Fruit fly (Drosophila melanogaster): ENCODE results near the gene CG46281.

CG46281 gene

DNA sequence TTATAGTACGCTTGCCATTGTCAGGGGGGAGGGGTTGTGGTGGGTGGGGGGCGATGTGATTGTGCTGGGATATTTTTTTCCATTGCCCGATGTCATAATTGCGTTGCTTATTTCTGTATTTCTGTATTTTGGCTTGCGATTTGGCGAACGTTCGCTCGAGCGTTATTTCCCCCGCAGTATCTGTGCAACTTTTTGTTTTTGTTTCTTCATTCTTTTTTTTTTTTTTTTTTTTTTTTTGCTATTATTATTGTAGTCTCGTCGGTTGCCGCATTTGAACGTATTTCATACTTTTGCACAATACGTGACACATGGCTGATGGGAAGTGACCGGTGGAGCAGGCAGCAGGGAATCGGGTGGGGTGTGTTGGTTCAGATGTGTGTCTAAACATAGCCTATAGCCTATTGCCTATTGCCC is 12.5 kb downstream of the CG46281 start (continued):
- TF ChIP-seq cwo (GFP tag; optimal IDR thresholded peaks at IDR 0.05) = peak; percentile 9
- TF ChIP-seq rib (GFP tag; IDR thresholded peaks at IDR 0.05) = peak; percentile 67; the same call in 1 of the 2 replicates
- TF ChIP-seq C15 (GFP tag; IDR thresholded peaks at IDR 0.05) = 0 out of 3 replicates have a peak, but pooled peaks have one; percentile 13
- no peak for TF ChIP-seq CG10654 (GFP tag; optimal IDR thresholded peaks at IDR 0.05)
- TF ChIP-seq CG17328 (GFP tag; IDR thresholded peaks at IDR 0.05) = no peak
- no peak for TF ChIP-seq Dref (GFP tag; IDR thresholded peaks at IDR 0.05)
- TF ChIP-seq CG17612 (GFP tag; IDR thresholded peaks at IDR 0.05) = no peak
- no peak for TF ChIP-seq CG11456 (GFP tag; IDR thresholded peaks at IDR 0.05)
- TF ChIP-seq CG9932 (GFP tag; IDR thresholded peaks at IDR 0.05) = peak; percentile 47
- no peak for TF ChIP-seq ssp (GFP tag; IDR thresholded peaks at IDR 0.05)
- TF ChIP-seq CG2120 (GFP tag; optimal IDR thresholded peaks at IDR 0.05) = no peak
- TF ChIP-seq CG13424 (tag; optimal IDR thresholded peaks at IDR 0.05) = no peak
- TF ChIP-seq CG10543 (GFP tag; optimal IDR thresholded peaks at IDR 0.05) = peak; percentile 62

DNA sequence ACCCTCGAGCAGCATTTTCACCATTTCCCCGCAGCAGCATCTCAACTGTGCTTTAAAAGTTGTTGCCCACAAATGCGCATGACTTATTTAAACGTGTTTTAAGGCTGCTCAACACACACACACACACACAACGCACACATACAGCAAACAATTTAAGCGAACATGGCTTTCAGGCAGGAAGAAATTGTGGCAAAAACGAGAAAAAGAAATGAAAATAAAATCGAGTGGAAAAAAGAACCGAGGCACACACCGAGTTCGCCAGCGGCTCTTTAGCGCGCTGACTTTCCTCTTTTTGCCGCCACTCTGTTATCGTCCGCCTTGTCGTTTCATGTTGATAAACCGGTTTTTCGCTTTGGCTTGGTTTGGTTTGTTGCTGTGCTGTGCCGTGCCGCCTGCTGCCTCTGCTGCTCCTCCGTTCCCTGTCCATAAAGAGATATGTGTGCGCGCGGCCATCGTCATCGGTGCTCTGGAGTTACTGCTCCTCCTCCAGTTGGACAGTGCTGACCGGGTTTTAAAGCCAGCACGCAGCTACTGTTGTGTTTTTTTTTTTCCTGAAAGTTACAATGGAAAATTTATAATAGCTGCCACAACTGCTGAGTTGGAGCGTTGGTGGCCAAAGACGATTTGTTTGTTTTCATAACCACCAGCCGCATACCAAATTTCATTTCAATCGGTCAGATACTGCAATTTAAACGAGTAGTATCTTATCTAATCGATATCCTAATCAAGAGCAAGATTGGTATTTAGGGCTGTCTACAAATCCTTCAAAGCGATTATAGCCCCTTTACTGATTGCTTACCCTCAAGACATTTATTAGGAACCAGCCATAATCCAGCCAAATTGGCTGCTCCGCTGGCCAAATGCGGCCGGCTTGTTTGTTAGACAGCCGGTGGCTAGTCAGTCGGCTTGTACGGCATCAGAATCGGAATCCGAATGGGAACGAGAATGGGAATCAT is 14.0 kb downstream of the CG46281 start:
- TF ChIP-seq ken (GFP tag; IDR thresholded peaks at IDR 0.05) (no peak), CG15479 (GFP tag; optimal IDR thresholded peaks at IDR 0.05) (no peak), Hmx (GFP tag; optimal IDR thresholded peaks at IDR 0.05) (no peak), Dll (GFP tag; IDR thresholded peaks at IDR 0.05; ENCODE audit: partially characterized antibody) (no peak), CG14441 (GFP tag; IDR thresholded peaks at IDR 0.05) (no peak), slou (GFP tag; optimal IDR thresholded peaks at IDR 0.05) (no peak), Six4 (GFP tag; optimal IDR thresholded peaks at IDR 0.05) (no peak), Adf1 (GFP tag; IDR thresholded peaks at IDR 0.05) (peak; percentile 53), Sry-β (GFP tag; optimal IDR thresholded peaks at IDR 0.05) (peak; percentile 91), Elba2 (GFP tag; optimal IDR thresholded peaks at IDR 0.05) (no peak), CTCF (GFP tag; optimal IDR thresholded peaks at IDR 0.05) (no peak), luna (GFP tag; optimal IDR thresholded peaks at IDR 0.05) (no peak), sima (GFP tag; optimal IDR thresholded peaks at IDR 0.05) (no peak), Max (GFP tag; optimal IDR thresholded peaks at IDR 0.05) (no peak), GATAe (GFP tag; conservative IDR thresholded peaks at IDR 0.05) (peak; percentile 18; the same call in 1 of the 2 replicates), Taf1 (GFP tag; IDR thresholded peaks at IDR 0.05) (no peak), CG16863 (GFP tag; optimal IDR thresholded peaks at IDR 0.05) (no peak), CG10431 (GFP tag; optimal IDR thresholded peaks at IDR 0.05) (no peak), dpn (GFP tag; optimal IDR thresholded peaks at IDR 0.05) (peak in 1 of 2 experiments; percentile 12), CG15601 (tag; optimal IDR thresholded peaks at IDR 0.05) (no peak), cwo (GFP tag; optimal IDR thresholded peaks at IDR 0.05) (no peak), CG13287 (GFP tag; IDR thresholded peaks at IDR 0.05; ENCODE audit: partially characterized antibody) (no peak; the same call in 1 of the 2 replicates), dmrt11E (tag; optimal IDR thresholded peaks at IDR 0.05) (peak; percentile 13), aop (GFP tag; IDR thresholded peaks at IDR 0.05) (no peak), Mrtf (GFP tag; IDR thresholded peaks at IDR 0.05) (no peak), CG10147 (GFP tag; optimal IDR thresholded peaks at IDR 0.05) (no peak), CG8765 (GFP tag; IDR thresholded peaks at IDR 0.05) (peak; percentile 22; the same call in 1 of the 2 replicates), CG34224 (GFP tag; IDR thresholded peaks at IDR 0.05; ENCODE audit: partially characterized antibody) (no peak), CG32772 (GFP tag; IDR thresholded peaks at IDR 0.05) (peak; percentile 32; the same call in 1 of the 2 replicates), oc (tag; optimal IDR thresholded peaks at IDR 0.05) (no peak), CG32532 (GFP tag; IDR thresholded peaks at IDR 0.05) (peak; percentile 55), onecut (GFP tag; IDR thresholded peaks at IDR 0.05) (0 out of 2 replicates have a peak, but pooled peaks have one; percentile 4), CG3065 (GFP tag; optimal IDR thresholded peaks at IDR 0.05) (no peak), CG1602 (GFP tag; optimal IDR thresholded peaks at IDR 0.05) (no peak), CG2875 (GFP tag; optimal IDR thresholded peaks at IDR 0.05) (no peak), lab (GFP tag; optimal IDR thresholded peaks at IDR 0.05) (peak; percentile 20), pho (GFP tag; optimal IDR thresholded peaks at IDR 0.05) (peak; percentile 18)

Data from whole organism, embryonic.